Worm (Caenorhabditis elegans) whole organism, L4 larva: ENCODE results near the gene glb-22.

Experiments used
- F49E8.2 ChIP-seq: sonication (generic microtip); optimal IDR thresholded peaks from 2 replicates; lab custom pipeline; 2016; ENCODE audit warnings: missing compliant biosample characterization, mild to moderate bottlenecking, missing genetic modification characterization, borderline replicate concordance
- Y5F2A.4 ChIP-seq: fragments of 200-800 bp; sonication (Bioruptor generic); optimal IDR thresholded peaks from 2 replicates; lab custom pipeline; 2018; ENCODE audit warnings: mild to moderate bottlenecking, missing genetic modification characterization, missing compliant biosample characterization
- ama-1 ChIP-seq: fragments of 150-350 bp; optimal IDR thresholded peaks from 2 replicates; lab custom pipeline; 2014; ENCODE audit warnings: inconsistent platforms, mixed read lengths
- lsy-2 ChIP-seq, 2 experiments: fragments of 150-350 bp in 1 of 2; sonication (generic microtip) in 1 of 2; optimal IDR thresholded peaks; 2 replicates each; lab custom pipeline; 2014 to 2017; ENCODE audit warnings: missing biosample characterization in 2 of 2, missing genetic modification characterization in 2 of 2
- mdl-1 ChIP-seq, 2 experiments: fragments of 150-350 bp in 1 of 2; sonication (generic microtip) in 1 of 2; optimal IDR thresholded peaks; 2 replicates each; lab custom pipeline; 2014 to 2017; ENCODE audit warnings: missing biosample characterization in 2 of 2, missing genetic modification characterization in 2 of 2
- mdt-29 ChIP-seq: fragments of 200-800 bp; sonication (Bioruptor generic); IDR thresholded peaks from 2 replicates; pipeline ENCODE4 v1.3.6; 2022; ENCODE audit warnings: missing genetic modification reagents, missing genetic modification characterization, missing compliant biosample characterization
- nhr-11 ChIP-seq: fragments of 150-350 bp; optimal IDR thresholded peaks from 2 replicates; lab custom pipeline; 2014; ENCODE audit warnings: missing biosample characterization, missing genetic modification characterization
- nhr-28 ChIP-seq: fragments of 150-350 bp; optimal IDR thresholded peaks from 2 replicates; lab custom pipeline; 2014; ENCODE audit warnings: missing biosample characterization, missing genetic modification characterization
- nhr-41 ChIP-seq: fragments of 200-800 bp; sonication (Bioruptor generic); IDR thresholded peaks from 2 replicates; pipeline ENCODE4 v1.3.6; 2022; ENCODE audit warnings: missing genetic modification reagents, missing genetic modification characterization, missing compliant biosample characterization
- pha-4 ChIP-seq, 2 experiments: fragments of 150-350 bp in 1 of 2; fragments of 200-800 bp in 1 of 2; sonication (Bioruptor generic) in 1 of 2; IDR thresholded peaks in 1 of 2; optimal IDR thresholded peaks in 1 of 2; 2 replicates each; pipeline versions ENCODE4 v1.3.6 to Lab custom; 2014 to 2022; ENCODE audit warnings: missing genetic modification characterization in 2 of 2, missing genetic modification reagents in 2 of 2, missing biosample characterization in 1 of 2, missing compliant biosample characterization in 1 of 2
- pqm-1 ChIP-seq: sonication (generic microtip); optimal IDR thresholded peaks from 2 replicates; lab custom pipeline; 2017; ENCODE audit warnings: missing biosample characterization, missing genetic modification characterization
- snpc-4 ChIP-seq: fragments of 150-350 bp; optimal IDR thresholded peaks from 2 replicates; lab custom pipeline; 2014; ENCODE audit warnings: missing biosample characterization, missing genetic modification characterization

DNA sequence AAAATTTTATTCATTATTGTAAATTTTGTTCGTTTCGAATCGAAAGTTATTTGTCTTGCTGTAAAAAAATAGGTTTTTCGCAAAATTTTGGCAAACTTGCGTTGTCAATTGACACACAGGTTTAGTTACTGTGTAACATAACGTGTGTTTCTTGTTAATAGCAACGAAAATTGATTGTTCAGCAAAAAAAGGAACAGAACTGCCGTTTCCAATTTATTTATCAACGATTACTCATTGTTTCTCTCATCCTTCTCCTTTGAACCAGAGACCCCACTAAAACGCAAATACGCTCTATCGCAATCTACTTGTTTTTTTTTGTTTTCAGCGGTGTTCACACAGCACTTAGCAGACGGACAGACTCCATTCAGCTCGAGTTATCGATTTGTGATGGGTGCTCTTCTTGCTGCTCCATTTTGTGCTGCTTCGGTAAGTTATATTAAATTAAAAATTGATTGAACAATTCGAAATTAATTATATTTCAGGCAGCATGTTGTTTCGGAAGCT is 2.3 kb upstream of the glb-22 start, which contains the start of gene R11H6.2:
- TF ChIP-seq snpc-4 (tag; lab: Kevin White, UChicago): no peak
- TF ChIP-seq mdt-29 (GFP tag; lab: Robert Waterston, UW): no peak
- TF ChIP-seq pha-4 (GFP tag; IDR thresholded peaks at IDR 0.05; lab: Robert Waterston, UW): no peak
- TF ChIP-seq pha-4 (tag; optimal IDR thresholded peaks at IDR 0.05; lab: Kevin White, UChicago): peak; percentile 22
- TF ChIP-seq F49E8.2: no peak
- no peak for TF ChIP-seq nhr-41 (GFP tag; lab: Robert Waterston, UW)
- TF ChIP-seq Y5F2A.4 (GFP tag; lab: Kevin White, UChicago): no peak
- TF ChIP-seq mdl-1 (tag; optimal IDR thresholded peaks at IDR 0.05; lab: Kevin White, UChicago): no peak
- TF ChIP-seq lsy-2 (tag; optimal IDR thresholded peaks at IDR 0.05; lab: Kevin White, UChicago): peak in 1 of 2 experiments; percentile 57
- TF ChIP-seq nhr-28 (tag; lab: Kevin White, UChicago): peak; percentile 48
- TF ChIP-seq nhr-11 (tag; lab: Kevin White, UChicago): no peak
- no peak for TF ChIP-seq ama-1
- TF ChIP-seq pqm-1 (tag; lab: Kevin White, UChicago): peak; percentile 3
